Fruit fly (Drosophila melanogaster) whole organism, pupa: ENCODE results near the gene CG43136.

Experiments used
- CG12605 ChIP-seq: fragments of 200-800 bp; sonication (Bioruptor generic); IDR thresholded peaks from 2 replicates; pipeline ENCODE4 v1.3.6; 2022; ENCODE audit warnings: missing biosample characterization, missing genetic modification characterization
- CG13204 ChIP-seq: fragments of 200-800 bp; sonication (Bioruptor generic); optimal IDR thresholded peaks from 2 replicates; lab custom pipeline; 2018; ENCODE audit warnings: missing biosample characterization, mild to moderate bottlenecking, missing genetic modification characterization, moderate library complexity
- CG14655 ChIP-seq: fragments of 200-800 bp; sonication (Bioruptor generic); optimal IDR thresholded peaks from 3 replicates; lab custom pipeline; 2017; ENCODE audit warnings: mild to moderate bottlenecking, missing biosample characterization, missing genetic modification reagents, missing genetic modification characterization
- CG15710 ChIP-seq: fragments of 200-800 bp; sonication (Bioruptor generic); optimal IDR thresholded peaks from 2 replicates; lab custom pipeline; 2018; ENCODE audit warnings: missing biosample characterization, mild to moderate bottlenecking, missing genetic modification characterization, moderate library complexity
- CG8159 ChIP-seq: fragments of 200-800 bp; sonication (Bioruptor generic); optimal IDR thresholded peaks from 3 replicates; lab custom pipeline; 2018; ENCODE audit warnings: missing biosample characterization, mild to moderate bottlenecking, missing genetic modification characterization, moderate library complexity
- CG8301 ChIP-seq: fragments of 200-800 bp; sonication (Bioruptor generic); optimal IDR thresholded peaks from 2 replicates; lab custom pipeline; 2018; ENCODE audit warnings: missing biosample characterization, mild to moderate bottlenecking, missing genetic modification characterization
- D1 ChIP-seq: fragments of 200-800 bp; sonication (Bioruptor generic); optimal IDR thresholded peaks from 2 replicates; lab custom pipeline; 2018; ENCODE audit warnings: missing biosample characterization, mild to moderate bottlenecking, missing genetic modification characterization, moderate library complexity
- EcR ChIP-seq: fragments of 200-800 bp; sonication (Bioruptor generic); optimal IDR thresholded peaks from 3 replicates; lab custom pipeline; 2019; ENCODE audit warnings: missing biosample characterization, missing genetic modification characterization, mild to moderate bottlenecking, moderate library complexity, missing genetic modification reagents
- Pif1A ChIP-seq: fragments of 200-800 bp; sonication (Bioruptor generic); optimal IDR thresholded peaks from 3 replicates; lab custom pipeline; 2016; ENCODE audit warnings: missing biosample characterization, missing genetic modification characterization
- Snoo ChIP-seq: fragments of 200-800 bp; sonication (Bioruptor generic); optimal IDR thresholded peaks from 3 replicates; lab custom pipeline; 2017; ENCODE audit warnings: missing biosample characterization, mild to moderate bottlenecking, missing genetic modification characterization, inconsistent platforms
- gl ChIP-seq: fragments of 200-800 bp; sonication (Bioruptor generic); optimal IDR thresholded peaks from 2 replicates; lab custom pipeline; 2018; ENCODE audit warnings: missing biosample characterization, mild to moderate bottlenecking, missing genetic modification characterization
- rn ChIP-seq: fragments of 200-800 bp; sonication (Bioruptor generic); IDR thresholded peaks from 2 replicates; pipeline ENCODE4 v1.3.6; 2022; ENCODE audit warnings: missing biosample characterization, missing genetic modification characterization

DNA sequence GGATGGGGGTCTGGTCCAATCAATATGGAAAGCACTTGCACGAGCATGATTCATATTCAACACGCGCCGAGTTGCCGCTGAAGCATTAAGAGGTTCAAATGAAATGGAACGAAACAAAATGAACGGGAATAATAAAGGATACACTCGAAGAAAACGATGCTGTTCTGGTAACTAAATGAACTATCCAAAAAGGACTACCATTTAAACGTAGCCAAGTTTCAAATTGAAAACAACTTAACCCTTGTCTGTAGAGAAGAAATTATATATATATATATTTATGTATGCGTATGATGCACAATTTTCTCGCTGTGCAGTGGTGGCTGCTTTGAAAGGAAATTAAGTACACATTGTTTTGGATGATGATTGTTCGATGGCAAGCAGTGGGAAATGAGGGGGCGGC, 884 bp upstream of the CG43136 start:
- TF ChIP-seq rn (no peak), CG8301 (tag; lab: Kevin White, UChicago) (no peak), CG15710 (tag; lab: Kevin White, UChicago) (no peak), Pif1A (GFP tag; lab: Kevin White, UChicago) (no peak), CG13204 (GFP tag; lab: Kevin White, UChicago) (no peak), Snoo (tag; lab: Kevin White, UChicago) (no peak), EcR (no peak), CG12605 (GFP tag; lab: Robert Waterston, UW) (no peak), D1 (tag; lab: Kevin White, UChicago) (no peak), gl (tag; lab: Kevin White, UChicago) (no peak), CG14655 (GFP tag; lab: Kevin White, UChicago) (no peak), CG8159 (tag; lab: Kevin White, UChicago) (peak; percentile 3)
